Worm (Caenorhabditis elegans): ENCODE results near the gene F53C3.3.
A peak's percentile ranks its signal among the peaks of the same experiment; 100 is the strongest.

DNA sequence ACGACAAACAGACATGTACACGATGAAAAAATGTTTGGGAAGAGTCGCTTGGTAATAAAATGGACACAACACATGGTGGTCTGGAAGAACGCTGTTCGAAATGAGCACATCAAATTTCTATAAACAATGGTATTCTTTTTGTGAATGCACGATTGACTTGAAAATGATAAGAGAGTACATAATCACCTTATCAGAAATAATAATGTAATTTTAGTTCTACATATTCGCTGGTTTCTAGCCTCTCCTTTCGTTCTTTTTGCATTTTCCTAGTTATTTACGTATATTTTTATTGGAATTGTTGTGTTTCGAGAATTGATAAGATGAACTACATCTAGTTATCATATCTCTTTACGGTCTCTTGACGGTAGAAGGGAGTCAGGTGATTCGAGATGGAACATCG, 51.4 kb downstream of the F53C3.3 start:
- no peak for TF ChIP-seq nhr-12 (tag; optimal IDR thresholded peaks at IDR 0.05)
- TF ChIP-seq mml-1 (tag; optimal IDR thresholded peaks at IDR 0.05) = no peak
- no peak for TF ChIP-seq nhr-76 (tag; optimal IDR thresholded peaks at IDR 0.05)
- no peak for TF ChIP-seq aly-2 (tag; optimal IDR thresholded peaks at IDR 0.05)
- no peak for TF ChIP-seq sea-2 (GFP tag; optimal IDR thresholded peaks at IDR 0.05)
- no peak for TF ChIP-seq ceh-16 (tag; optimal IDR thresholded peaks at IDR 0.05)
- TF ChIP-seq R02D3.7 (tag; optimal IDR thresholded peaks at IDR 0.05) = no peak
- TF ChIP-seq snpc-4 (tag; optimal IDR thresholded peaks at IDR 0.05) = no peak
- no peak for TF ChIP-seq unc-62 (GFP tag; optimal IDR thresholded peaks at IDR 0.05)
- TF ChIP-seq pqm-1 (tag; optimal IDR thresholded peaks at IDR 0.05) = peak; percentile 46
- TF ChIP-seq elt-2 (tag; optimal IDR thresholded peaks at IDR 0.05) = peak; percentile 91
- TF ChIP-seq nhr-237 (tag; optimal IDR thresholded peaks at IDR 0.05) = no peak

Data from whole organism, L3 larva.